Worm (Caenorhabditis elegans) whole organism, dauer: ENCODE results near the gene eif-1.

Experiments used
- unc-62 ChIP-seq: sonication (generic microtip); optimal IDR thresholded peaks from 2 replicates; lab custom pipeline; 2017; ENCODE audit warnings: missing biosample characterization, missing genetic modification reagents, missing genetic modification characterization

Gene eif-1

ce11 chrII:4993530-4994192 lies at the start of gene eif-1, which contains the start of gene vps-24:
TSS of gene eif-1 (minus strand) at chrII:4993580.
TSS of gene vps-24 (plus strand) at chrII:4993998.
- no peak for TF ChIP-seq unc-62 (GFP tag; lab: Kevin White, UChicago)

DNA sequence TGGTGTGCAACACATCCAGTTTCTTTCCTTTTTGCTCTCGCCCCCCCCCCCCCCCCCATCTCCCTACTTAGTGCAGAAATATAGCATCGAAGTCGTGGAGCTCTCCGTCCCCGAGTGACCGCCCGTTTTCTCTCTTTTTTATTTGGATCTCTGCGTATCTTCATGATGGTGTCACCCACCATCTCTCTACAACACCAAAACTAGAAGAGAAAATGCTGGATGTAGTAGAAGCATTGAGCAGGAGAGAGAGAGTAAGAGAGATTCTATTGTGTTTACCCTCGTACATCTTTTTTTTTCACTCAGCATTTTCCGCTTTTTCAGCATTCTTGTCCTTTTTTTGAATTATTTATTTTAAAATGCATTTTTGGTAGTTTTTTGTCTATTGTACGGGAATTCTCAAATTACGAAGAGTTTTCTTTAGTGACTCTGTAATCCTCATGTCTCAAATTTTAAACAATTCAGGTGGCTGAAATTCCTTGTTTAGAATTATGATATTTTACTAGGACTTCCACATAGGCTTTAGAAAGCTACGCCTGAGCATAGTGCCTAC lies 49.1 kb upstream of the eif-1 start:
- TF ChIP-seq unc-62 (GFP tag; lab: Kevin White, UChicago), result no peak

- no peak for TF ChIP-seq unc-62 (GFP tag; lab: Kevin White, UChicago)
Observed at ce11 chrII:5040631-5041156, 47.3 kb upstream of the eif-1 start, which contains the start of gene F33G12.7. TSS of gene F33G12.7 (minus strand) at chrII:5040681.

DNA sequence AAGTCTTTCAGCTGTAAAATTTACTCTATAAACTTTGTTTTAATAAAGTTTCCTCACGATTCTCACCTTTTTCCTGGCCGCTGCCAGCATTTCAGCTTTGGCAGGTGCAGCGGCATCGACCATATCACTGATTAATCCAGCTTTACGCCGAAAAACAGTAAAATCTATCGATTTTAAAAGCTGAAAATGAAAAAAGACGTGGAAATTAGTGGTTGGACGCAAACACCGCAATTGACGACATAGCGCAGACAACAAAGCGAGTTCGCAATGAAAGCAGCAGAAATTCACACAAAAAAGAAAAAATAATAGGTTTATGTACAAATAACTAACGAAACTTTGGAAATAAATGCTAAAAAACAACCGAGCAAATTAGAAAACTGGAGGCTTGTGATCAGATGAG lies 46.5 kb upstream of the eif-1 start, which contains the start of gene golg-2:
TSS of gene golg-2 (minus strand) at position 180 of the 400 bp plus-strand sequence.
- TF ChIP-seq unc-62 (GFP tag; lab: Kevin White, UChicago), result no peak

DNA sequence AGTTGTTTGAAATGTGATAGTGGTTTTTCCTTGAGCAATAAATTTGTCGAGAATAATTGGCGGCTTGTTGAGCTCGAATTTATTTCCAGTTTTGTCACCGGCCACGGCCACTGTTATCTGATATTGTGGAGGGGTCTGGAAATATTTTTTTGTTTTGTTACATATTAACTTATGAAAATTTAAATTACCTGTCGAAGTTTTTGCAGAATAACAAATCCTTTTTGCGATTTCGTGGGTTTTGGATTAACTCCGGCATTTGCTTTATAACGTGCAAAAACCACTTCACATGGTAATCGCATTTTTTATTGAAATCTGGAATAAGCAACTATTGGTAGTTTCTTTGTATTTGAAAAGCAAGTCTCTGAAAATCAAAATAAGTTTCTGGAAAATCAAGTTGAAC lies 42.7 kb upstream of the eif-1 start, which contains the start of gene lrr-1:
TSS of gene lrr-1 (minus strand) at position 312 of the 400 bp plus-strand sequence.
- no peak for TF ChIP-seq unc-62 (GFP tag; lab: Kevin White, UChicago)

ce11 chrII:5033935-5034334 lies 40.6 kb upstream of the eif-1 start, which contains the start of gene F33G12.3:
TSS of gene F33G12.3 (minus strand) at chrII:5034035.
- no peak for TF ChIP-seq unc-62 (GFP tag; lab: Kevin White, UChicago)

DNA sequence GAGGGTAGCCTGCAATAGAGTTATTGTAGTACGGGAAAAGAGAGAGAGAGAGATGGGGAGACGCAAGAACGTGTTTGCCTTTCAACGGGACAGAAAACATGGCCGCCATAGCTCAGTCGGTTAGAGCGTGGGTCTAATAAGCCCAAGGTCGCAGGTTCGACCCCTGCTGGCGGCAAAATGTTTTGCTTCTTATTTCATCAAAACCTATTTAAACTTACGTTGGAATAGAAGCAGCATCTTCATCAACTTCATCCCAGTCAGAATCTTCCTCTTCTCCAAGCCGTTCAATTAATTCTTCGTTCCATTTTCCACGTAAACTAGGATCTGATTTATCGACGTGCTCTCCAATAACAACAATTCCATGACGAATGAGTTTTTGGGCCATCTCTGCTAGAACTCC lies 39.3 kb upstream of the eif-1 start:
- no peak for TF ChIP-seq unc-62 (GFP tag; lab: Kevin White, UChicago)

ce11 chrII:5031612-5032011 lies 38.2 kb upstream of the eif-1 start, which contains the start of gene wdr-83:
TSS of gene wdr-83 (minus strand) at chrII:5031712.
- TF ChIP-seq unc-62 (GFP tag; lab: Kevin White, UChicago), result no peak

DNA sequence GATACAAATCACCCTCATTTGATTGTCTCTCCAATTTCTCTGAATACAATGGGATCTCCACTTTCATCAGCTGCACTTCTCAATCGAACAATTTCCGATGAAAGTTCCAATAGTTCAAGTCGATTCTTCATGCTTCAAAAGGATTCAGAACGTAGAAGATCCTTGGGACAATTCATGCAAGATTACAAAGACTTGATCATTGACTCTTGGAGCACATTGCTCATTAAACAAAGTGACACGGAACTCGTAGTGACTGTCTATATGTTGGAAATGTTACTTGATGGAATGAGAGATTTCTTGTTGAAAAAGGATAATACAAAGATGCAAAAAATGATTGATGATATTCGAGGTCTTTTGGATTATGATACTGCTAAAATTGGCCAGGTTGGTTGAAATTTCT lies 34.6 kb upstream of the eif-1 start:
- TF ChIP-seq unc-62 (GFP tag; lab: Kevin White, UChicago), result no peak

DNA sequence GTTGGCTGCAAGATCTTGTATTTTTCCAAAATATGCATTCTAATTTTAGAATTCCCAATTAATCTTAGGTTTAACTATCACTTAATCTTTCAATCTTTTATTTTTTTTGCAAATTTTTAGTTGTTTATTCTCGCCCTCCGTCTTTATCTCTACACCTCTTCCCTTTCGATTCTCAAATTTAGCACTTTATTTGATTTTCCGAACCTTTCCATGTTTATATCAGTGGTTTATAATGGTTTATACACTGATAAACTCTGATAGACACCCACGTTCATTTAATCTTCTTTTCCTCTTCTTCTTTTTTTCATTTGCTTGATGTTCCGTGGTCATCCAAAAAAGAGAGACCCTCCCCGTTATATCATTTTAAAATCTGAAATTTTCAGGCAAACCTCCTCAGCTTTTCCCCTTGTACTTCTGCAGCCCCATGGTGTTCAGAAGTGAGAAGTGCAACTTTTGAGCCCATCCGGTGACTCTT lies 29.0 kb upstream of the eif-1 start, which contains the start of the genes nsy-1 and F59A6.13:
TSS of gene nsy-1 (plus strand) at position 377 of the 475 bp plus-strand sequence.
TSS of gene F59A6.13 (plus strand) at position 425 of the 475 bp plus-strand sequence.
- no peak for TF ChIP-seq unc-62 (GFP tag; lab: Kevin White, UChicago)

DNA sequence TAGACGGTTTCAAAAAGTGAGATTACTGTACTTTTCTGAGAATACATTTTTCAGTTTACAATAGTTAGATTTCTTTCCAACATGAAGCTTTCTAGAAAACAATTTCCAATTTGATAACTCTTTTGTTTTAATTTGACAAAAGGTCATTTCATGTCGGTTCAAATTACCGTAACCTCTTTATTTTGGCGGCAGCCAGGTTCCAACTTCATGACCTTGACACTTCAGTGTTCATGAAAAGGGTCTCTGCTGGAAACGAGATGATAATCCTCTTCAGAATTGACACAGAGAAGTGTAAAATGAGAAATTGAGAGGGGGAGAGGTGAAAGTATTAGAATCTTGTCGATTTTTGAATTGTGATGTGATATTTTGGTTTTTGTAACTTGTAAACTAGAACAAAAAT lies 28.1 kb upstream of the eif-1 start:
- TF ChIP-seq unc-62 (GFP tag; lab: Kevin White, UChicago), result no peak

- no peak for TF ChIP-seq unc-62 (GFP tag; lab: Kevin White, UChicago)
Observed at ce11 chrII:5020513-5021081, 27.2 kb upstream of the eif-1 start.

- TF ChIP-seq unc-62 (GFP tag; lab: Kevin White, UChicago), result no peak
Observed at ce11 chrII:5019389-5020108, 26.2 kb upstream of the eif-1 start.

DNA sequence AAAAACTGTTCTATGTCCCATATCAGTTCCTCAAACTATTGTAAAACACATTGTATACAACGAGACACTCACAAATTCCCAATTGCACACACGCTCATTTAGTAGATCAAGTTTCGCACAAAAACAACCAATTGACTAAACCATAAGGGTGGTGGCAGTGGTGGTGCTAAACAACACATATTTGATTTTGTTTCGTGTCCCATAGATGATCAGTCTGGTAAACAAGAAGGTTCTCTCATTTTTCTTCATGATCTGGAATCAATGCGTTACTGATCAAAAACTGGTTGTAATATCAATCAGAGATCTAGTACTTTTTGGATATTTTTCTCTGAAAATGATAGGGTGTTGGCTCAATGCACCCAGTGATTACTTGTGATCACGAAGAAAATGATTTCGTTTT lies 25.2 kb upstream of the eif-1 start:
- no peak for TF ChIP-seq unc-62 (GFP tag; lab: Kevin White, UChicago)

DNA sequence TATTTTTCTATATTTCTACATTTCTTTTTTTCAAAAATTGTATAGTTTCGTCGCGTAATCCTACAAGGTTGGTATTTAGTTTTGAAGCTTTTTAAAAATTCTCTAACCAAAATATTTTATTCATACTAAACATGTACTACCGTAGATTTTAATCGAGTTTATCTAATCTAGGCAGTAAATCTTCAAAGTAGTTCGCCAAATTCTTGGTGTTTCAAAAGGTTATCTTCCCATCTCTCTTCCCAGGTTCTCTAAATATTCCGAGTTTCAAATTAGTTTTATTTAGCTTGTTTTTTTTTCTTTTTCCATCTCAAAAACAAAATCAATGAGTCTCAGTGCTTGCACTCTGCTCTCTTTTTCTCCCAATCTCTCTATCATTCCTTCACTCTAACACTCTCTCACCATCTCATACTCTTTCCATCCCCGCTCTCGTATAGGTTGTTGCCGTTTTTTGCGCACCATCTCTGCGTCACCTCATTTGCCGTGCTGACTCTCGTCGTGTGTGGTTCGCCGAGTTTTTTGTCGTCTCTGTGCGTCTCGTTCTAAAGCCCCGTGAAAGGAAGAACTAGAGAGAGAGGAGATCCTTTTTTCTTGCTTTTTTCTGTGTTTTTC lies 23.7 kb upstream of the eif-1 start:
- no peak for TF ChIP-seq unc-62 (GFP tag; lab: Kevin White, UChicago)
